Worm (Caenorhabditis elegans): ENCODE results near the gene ima-3.

ima-3 gene

ce11 chrIV:7512617-7513233 lies 48.7 kb downstream of the ima-3 start, which contains the start of the genes plc-4 and R05G6.4:
Gene plc-4, minus strand, starts transcription at chrIV:7512667.
Gene R05G6.4, plus strand, starts transcription at chrIV:7513233.
- no peak for TF ChIP-seq unc-62 (GFP tag; optimal IDR thresholded peaks at IDR 0.05)

- no peak for TF ChIP-seq unc-62 (GFP tag; optimal IDR thresholded peaks at IDR 0.05)
Measured at ce11 chrIV:7510829-7511228, 50.6 kb downstream of the ima-3 start.

- TF ChIP-seq unc-62 (GFP tag; optimal IDR thresholded peaks at IDR 0.05), result no peak
Measured at ce11 chrIV:7508850-7509249, 52.6 kb downstream of the ima-3 start.

Data from whole organism, dauer.